Worm (Caenorhabditis elegans) whole organism, L3 larva: Measurements from ENCODE around the gene snt-1.
"Not testable (repeated sequence)": the region's sequence is repeated elsewhere in the genome, so short reads cannot be mapped to it uniquely, and the experiment has no call there.

Source experiments
- ZK546.5 ChIP-seq: sonication (generic microtip); optimal IDR thresholded peaks from 2 replicates; lab custom pipeline; 2017; ENCODE audit warnings: missing biosample characterization, missing genetic modification characterization
- ama-1 ChIP-seq: fragments of 150-350 bp; optimal IDR thresholded peaks from 2 replicates; lab custom pipeline; 2018
- ceh-16 ChIP-seq: sonication (generic microtip); optimal IDR thresholded peaks from 2 replicates; lab custom pipeline; 2017; ENCODE audit warnings: missing biosample characterization, missing genetic modification characterization
- ceh-28 ChIP-seq: fragments of 150-350 bp; optimal IDR thresholded peaks from 2 replicates; lab custom pipeline; 2014; ENCODE audit warnings: missing biosample characterization, missing genetic modification reagents, missing genetic modification characterization
- ceh-82 ChIP-seq: fragments of 150-350 bp; optimal IDR thresholded peaks from 2 replicates; lab custom pipeline; 2014; ENCODE audit warnings: missing biosample characterization, missing genetic modification characterization
- ceh-9 ChIP-seq: sonication (generic microtip); optimal IDR thresholded peaks from 2 replicates; lab custom pipeline; 2018; ENCODE audit warnings: missing biosample characterization, missing genetic modification characterization
- daf-12 ChIP-seq: fragments of 150-350 bp; optimal IDR thresholded peaks from 2 replicates; lab custom pipeline; 2014; ENCODE audit warnings: missing biosample characterization, missing genetic modification reagents, missing genetic modification characterization
- egl-5 ChIP-seq: fragments of 150-350 bp; optimal IDR thresholded peaks from 2 replicates; lab custom pipeline; 2017; ENCODE audit warnings: missing biosample characterization, missing genetic modification reagents, missing genetic modification characterization, inconsistent platforms
- elt-1 ChIP-seq: fragments of 150-350 bp; optimal IDR thresholded peaks from 2 replicates; lab custom pipeline; 2014; ENCODE audit warnings: missing biosample characterization, missing genetic modification characterization
- elt-2 ChIP-seq: sonication (generic microtip); optimal IDR thresholded peaks from 2 replicates; lab custom pipeline; 2016; ENCODE audit warnings: missing genetic modification reagents, mild to moderate bottlenecking, missing genetic modification characterization, missing compliant biosample characterization
- elt-3 ChIP-seq, 3 experiments: fragments of 150-350 bp in 1 of 3; sonication (generic microtip) in 2 of 3; optimal IDR thresholded peaks; 2 replicates in 2 of 3; 4 replicates in 1 of 3; lab custom pipeline; 2014 to 2017; ENCODE audit warnings: missing biosample characterization in 3 of 3, missing genetic modification characterization in 3 of 3
- eor-1 ChIP-seq, 2 experiments: fragments of 150-350 bp; optimal IDR thresholded peaks; 2 replicates each; lab custom pipeline; 2014 to 2018; ENCODE audit warnings: missing biosample characterization in 2 of 2, missing genetic modification characterization in 2 of 2
- fkh-2 ChIP-seq: fragments of 150-350 bp; optimal IDR thresholded peaks from 2 replicates; lab custom pipeline; 2014; ENCODE audit warnings: missing biosample characterization, missing genetic modification reagents, missing genetic modification characterization
- fos-1 ChIP-seq: fragments of 150-350 bp; optimal IDR thresholded peaks from 2 replicates; lab custom pipeline; 2014; ENCODE audit warnings: missing biosample characterization, missing genetic modification characterization
- hmg-11 ChIP-seq: sonication (generic microtip); optimal IDR thresholded peaks from 2 replicates; lab custom pipeline; 2016; ENCODE audit warnings: missing genetic modification characterization, missing compliant biosample characterization
- jun-1 ChIP-seq: fragments of 150-350 bp; optimal IDR thresholded peaks from 2 replicates; lab custom pipeline; 2014; ENCODE audit warnings: missing biosample characterization, missing genetic modification reagents, missing genetic modification characterization
- lin-15B ChIP-seq: fragments of 150-350 bp; optimal IDR thresholded peaks from 2 replicates; lab custom pipeline; 2014; ENCODE audit warnings: missing biosample characterization, missing genetic modification characterization
- lin-39 ChIP-seq: fragments of 150-350 bp; optimal IDR thresholded peaks from 2 replicates; lab custom pipeline; 2018; ENCODE audit warnings: missing biosample characterization, missing genetic modification reagents, missing genetic modification characterization
- lsy-12 ChIP-seq: sonication (generic microtip); optimal IDR thresholded peaks from 2 replicates; lab custom pipeline; 2016; ENCODE audit warnings: mild to moderate bottlenecking, missing genetic modification characterization, missing compliant biosample characterization
- mdl-1 ChIP-seq: fragments of 150-350 bp; optimal IDR thresholded peaks from 2 replicates; lab custom pipeline; 2014; ENCODE audit warnings: missing biosample characterization, missing genetic modification characterization
- nhr-12 ChIP-seq: fragments of 150-350 bp; optimal IDR thresholded peaks from 2 replicates; lab custom pipeline; 2014; ENCODE audit warnings: missing biosample characterization, missing genetic modification characterization
- nhr-23 ChIP-seq: fragments of 150-350 bp; optimal IDR thresholded peaks from 2 replicates; lab custom pipeline; 2014; ENCODE audit warnings: missing biosample characterization, missing genetic modification reagents, missing genetic modification characterization
- nhr-237 ChIP-seq: fragments of 150-350 bp; optimal IDR thresholded peaks from 2 replicates; lab custom pipeline; 2014; ENCODE audit warnings: missing biosample characterization, missing genetic modification characterization
- nhr-43 ChIP-seq: sonication (generic microtip); optimal IDR thresholded peaks from 2 replicates; lab custom pipeline; 2016; ENCODE audit warnings: mild to moderate bottlenecking, missing genetic modification characterization, missing compliant biosample characterization; ENCODE audit not compliant: poor library complexity, severe bottlenecking
- nhr-67 ChIP-seq: fragments of 150-350 bp; optimal IDR thresholded peaks from 2 replicates; lab custom pipeline; 2014; ENCODE audit warnings: missing biosample characterization, missing genetic modification characterization
- nhr-77 ChIP-seq: fragments of 150-350 bp; optimal IDR thresholded peaks from 2 replicates; lab custom pipeline; 2014; ENCODE audit warnings: missing biosample characterization, missing genetic modification characterization
- pha-4 ChIP-seq: fragments of 150-350 bp; optimal IDR thresholded peaks from 2 replicates; lab custom pipeline; 2014; ENCODE audit warnings: missing biosample characterization, missing genetic modification reagents, missing genetic modification characterization
- skn-1 ChIP-seq: fragments of 150-350 bp; optimal IDR thresholded peaks from 2 replicates; lab custom pipeline; 2014; ENCODE audit warnings: missing biosample characterization, missing genetic modification characterization
- snpc-4 ChIP-seq: fragments of 150-350 bp; optimal IDR thresholded peaks from 2 replicates; lab custom pipeline; 2014; ENCODE audit warnings: missing biosample characterization, missing genetic modification characterization
- tbx-2 ChIP-seq: sonication (generic microtip); optimal IDR thresholded peaks from 2 replicates; lab custom pipeline; 2016; ENCODE audit warnings: mild to moderate bottlenecking, missing genetic modification characterization, missing compliant biosample characterization
- unc-62 ChIP-seq: fragments of 150-350 bp; sonication (generic microtip); optimal IDR thresholded peaks from 4 replicates; lab custom pipeline; 2014; ENCODE audit warnings: missing biosample characterization, missing genetic modification reagents, missing genetic modification characterization
- zag-1 ChIP-seq: fragments of 150-350 bp; optimal IDR thresholded peaks from 2 replicates; lab custom pipeline; 2014; ENCODE audit warnings: missing biosample characterization, missing genetic modification characterization
- ztf-11 ChIP-seq: fragments of 150-350 bp; optimal IDR thresholded peaks from 2 replicates; lab custom pipeline; 2014; ENCODE audit warnings: missing biosample characterization, missing genetic modification characterization

snt-1 gene

ce11 chrII:6810663-6811062, at the start of gene snt-1:
Gene snt-1, plus strand, starts transcription at chrII:6810963.
- TF ChIP-seq ceh-28 (tag; lab: Kevin White, UChicago) (no peak), snpc-4 (tag; lab: Kevin White, UChicago) (no peak), ceh-9 (tag; lab: Kevin White, UChicago) (no peak), tbx-2 (tag; lab: Kevin White, UChicago) (no peak), ceh-16 (no peak), nhr-23 (tag; lab: Kevin White, UChicago) (no peak), ceh-82 (tag; lab: Kevin White, UChicago) (no peak)
- TF ChIP-seq, all 47 proteins: peak for 0

ce11 chrII:6764734-6765133, 46.0 kb upstream of the snt-1 start, which contains the start of gene nlp-50:
Gene nlp-50, plus strand, starts transcription at chrII:6765034.
- TF ChIP-seq unc-62 (GFP tag; lab: Kevin White, UChicago) (no peak), skn-1 (no peak), lin-39 (no peak), ceh-9 (tag; lab: Kevin White, UChicago) (no peak), egl-5 (tag; lab: Kevin White, UChicago) (no peak), ztf-11 (tag; lab: Kevin White, UChicago) (no peak), hmg-11 (tag; lab: Kevin White, UChicago) (no peak), nhr-67 (tag; lab: Kevin White, UChicago) (no peak), jun-1 (tag; lab: Kevin White, UChicago) (no peak)
- TF ChIP-seq, all 47 proteins: peak for 0

- no peak for TF ChIP-seq ZK546.5 (tag; lab: Kevin White, UChicago)
- peak; percentile 41 for TF ChIP-seq elt-2 (tag; lab: Kevin White, UChicago)
These were observed 42.7 kb upstream of the snt-1 start, which contains the start of gene F41G3.18 for ce11 chrII:6768014-6768413. Gene F41G3.18, plus strand, starts transcription at chrII:6768314.

- TF ChIP-seq nhr-23 (tag; lab: Kevin White, UChicago) (no peak), nhr-12 (tag; lab: Kevin White, UChicago) (no peak), ama-1 (lab: Kevin White, UChicago) (no peak), ceh-9 (tag; lab: Kevin White, UChicago) (no peak), zag-1 (no peak)
These were observed 40.7 kb upstream of the snt-1 start for ce11 chrII:6770030-6770429.

ce11 chrII:6772482-6772881, 38.3 kb upstream of the snt-1 start:
- TF ChIP-seq ceh-16 (no peak), daf-12 (tag; lab: Kevin White, UChicago) (no peak), nhr-77 (no peak), ama-1 (lab: Kevin White, UChicago) (no peak), jun-1 (tag; lab: Kevin White, UChicago) (no peak), fkh-2 (tag; lab: Kevin White, UChicago) (no peak), ceh-82 (tag; lab: Kevin White, UChicago) (no peak), mdl-1 (tag; lab: Kevin White, UChicago) (no peak), lin-15B (tag; lab: Kevin White, UChicago) (no peak), ZK546.5 (tag; lab: Kevin White, UChicago) (no peak), eor-1 (tag; optimal IDR thresholded peaks at IDR 0.05; lab: Kevin White, UChicago) (no peak), fos-1 (tag; lab: Kevin White, UChicago) (no peak), nhr-12 (tag; lab: Kevin White, UChicago) (no peak), lsy-12 (tag; lab: Kevin White, UChicago) (no peak), nhr-23 (tag; lab: Kevin White, UChicago) (no peak), elt-3 (tag; optimal IDR thresholded peaks at IDR 0.05; lab: Kevin White, UChicago) (no peak), nhr-43 (no peak), elt-1 (tag; lab: Kevin White, UChicago) (no peak), pha-4 (no peak), unc-62 (GFP tag; lab: Kevin White, UChicago) (no peak)
- TF ChIP-seq, all 47 proteins: peak for 0

- TF ChIP-seq nhr-237, nhr-67, ceh-9 (tag; lab: Kevin White, UChicago): not testable (repeated sequence)
These were observed 35.7 kb upstream of the snt-1 start, which contains the start of gene agr-1 for ce11 chrII:6775076-6775475. Gene agr-1, minus strand, starts transcription at chrII:6775176.
